Worm (Caenorhabditis elegans) whole organism, L4/young adult: ENCODE measurements around the gene sre-50.

Source experiments
- W03F9.2 ChIP-seq: fragments of 150-350 bp; optimal IDR thresholded peaks from 2 replicates; lab custom pipeline; 2014; ENCODE audit warnings: missing biosample characterization, missing genetic modification characterization
- dao-5 ChIP-seq: sonication (generic microtip); optimal IDR thresholded peaks from 2 replicates; lab custom pipeline; 2016; ENCODE audit warnings: missing genotype, missing genetic modification characterization, moderate library complexity, missing compliant biosample characterization
- him-1 ChIP-seq: sonication (generic microtip); optimal IDR thresholded peaks from 2 replicates; lab custom pipeline; 2016; ENCODE audit warnings: missing genotype, missing genetic modification reagents, missing genetic modification characterization, missing compliant biosample characterization

sre-50 gene

DNA sequence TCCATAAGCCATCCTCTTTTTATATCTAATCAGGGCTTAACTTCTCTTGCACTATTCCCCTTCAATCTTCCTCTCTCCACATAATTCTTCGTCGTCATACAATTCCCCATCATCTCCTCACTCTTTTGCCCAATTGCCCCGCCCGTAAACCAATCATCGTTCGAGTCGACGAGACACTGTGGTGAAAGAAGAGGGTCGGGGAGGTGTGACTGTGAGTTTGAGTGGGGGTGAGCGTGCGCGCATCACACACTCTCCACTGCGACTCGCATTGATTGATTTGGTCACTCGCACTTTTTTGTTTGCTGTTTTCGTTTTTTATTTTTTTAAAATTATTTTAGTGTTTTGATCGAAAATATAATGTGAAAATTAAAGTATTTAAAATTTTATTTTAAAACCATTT, 35.8 kb downstream of the sre-50 start:
- TF ChIP-seq W03F9.2 (tag; lab: Kevin White, UChicago) (peak; percentile 44), dao-5 (tag; lab: Kevin White, UChicago) (no peak), him-1 (tag; lab: Kevin White, UChicago) (no peak)

- no peak for TF ChIP-seq dao-5 (tag; lab: Kevin White, UChicago)
- no peak for TF ChIP-seq W03F9.2 (tag; lab: Kevin White, UChicago)
- no peak for TF ChIP-seq him-1 (tag; lab: Kevin White, UChicago)
Measured at ce11 chrII:12339644-12340043, 36.3 kb downstream of the sre-50 start, which contains the start of gene sop-2. Gene sop-2, plus strand, starts transcription at chrII:12339944.

DNA sequence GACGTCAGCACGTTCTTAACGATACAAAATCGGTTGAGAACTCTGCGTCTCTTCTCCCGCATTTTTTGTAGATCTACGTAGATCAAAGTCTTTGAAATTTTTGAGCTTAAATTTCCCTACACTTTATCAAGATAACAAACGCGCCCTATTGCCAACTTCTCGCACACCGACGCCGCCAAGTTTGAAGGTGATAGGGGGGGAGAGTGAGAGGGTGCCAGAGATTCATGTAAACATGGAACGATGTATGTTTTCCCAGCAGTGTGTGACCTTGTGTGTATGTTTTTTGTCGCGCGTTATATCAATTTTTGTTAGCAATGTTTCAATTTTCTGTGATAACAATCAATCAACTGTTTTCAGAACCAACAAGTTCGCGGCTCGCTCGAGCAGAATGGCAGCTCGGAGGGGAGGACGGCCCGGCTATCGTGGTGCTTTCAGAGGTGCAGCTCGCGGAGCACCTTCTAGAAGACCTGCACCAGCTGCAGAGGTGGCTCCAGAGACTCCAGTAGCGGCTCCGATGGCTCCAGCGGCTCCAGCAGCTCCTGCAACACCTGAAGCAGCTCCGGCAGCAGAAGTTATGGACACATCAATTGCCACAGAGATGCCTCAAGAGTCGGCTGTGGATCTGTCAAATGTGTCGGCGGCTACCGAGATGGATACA, 38.4 kb downstream of the sre-50 start:
- TF ChIP-seq W03F9.2 (tag; lab: Kevin White, UChicago) (no peak), him-1 (tag; lab: Kevin White, UChicago) (no peak), dao-5 (tag; lab: Kevin White, UChicago) (no peak)

- no peak for TF ChIP-seq him-1 (tag; lab: Kevin White, UChicago)
- TF ChIP-seq W03F9.2 (tag; lab: Kevin White, UChicago): no peak
- TF ChIP-seq dao-5 (tag; lab: Kevin White, UChicago): no peak
Measured at ce11 chrII:12342928-12343327, 39.6 kb downstream of the sre-50 start.

ce11 chrII:12343710-12344109, 40.4 kb downstream of the sre-50 start:
- TF ChIP-seq him-1 (tag; lab: Kevin White, UChicago) (no peak), W03F9.2 (tag; lab: Kevin White, UChicago) (no peak), dao-5 (tag; lab: Kevin White, UChicago) (no peak)

- TF ChIP-seq W03F9.2 (tag; lab: Kevin White, UChicago): no peak
- TF ChIP-seq dao-5 (tag; lab: Kevin White, UChicago): no peak
- no peak for TF ChIP-seq him-1 (tag; lab: Kevin White, UChicago)
Measured at ce11 chrII:12344787-12345186, 41.5 kb downstream of the sre-50 start, which contains the start of gene C44C11.6. Gene C44C11.6, plus strand, starts transcription at chrII:12344809.

DNA sequence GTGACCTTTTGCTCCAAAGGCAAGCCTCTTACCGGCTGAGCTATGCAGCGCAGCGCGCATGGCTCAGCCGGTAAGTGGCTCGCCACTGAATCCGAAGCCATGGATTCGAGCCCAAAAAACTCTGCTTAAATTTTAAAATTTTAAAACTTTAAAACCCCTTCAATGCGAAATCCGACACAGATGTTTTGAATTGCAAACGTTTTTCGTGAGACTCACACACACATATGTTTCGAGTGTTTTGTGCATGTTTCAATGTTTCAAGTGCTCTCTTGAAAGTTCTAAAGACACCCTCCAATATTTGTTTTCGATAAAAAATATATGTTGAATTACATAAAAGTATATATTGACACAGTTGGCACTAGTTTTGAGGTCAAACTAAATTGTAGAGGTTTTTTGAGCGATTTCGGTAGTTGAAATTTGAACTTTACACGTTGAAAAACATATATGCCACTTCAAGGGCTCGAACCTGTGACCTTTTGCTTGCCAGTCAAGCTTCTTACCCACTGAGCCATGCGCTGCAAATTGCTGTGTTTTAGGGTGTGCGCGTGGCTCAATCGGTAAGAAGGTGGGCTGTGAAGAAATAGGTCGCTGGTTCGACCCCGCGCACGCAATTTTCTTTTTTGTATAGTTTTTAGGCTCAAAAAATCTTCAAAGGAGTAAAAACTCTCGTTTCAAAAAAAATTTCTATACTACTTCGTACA, 43.1 kb downstream of the sre-50 start:
- no peak for TF ChIP-seq W03F9.2 (tag; lab: Kevin White, UChicago)
- no peak for TF ChIP-seq dao-5 (tag; lab: Kevin White, UChicago)
- TF ChIP-seq him-1 (tag; lab: Kevin White, UChicago): no peak

DNA sequence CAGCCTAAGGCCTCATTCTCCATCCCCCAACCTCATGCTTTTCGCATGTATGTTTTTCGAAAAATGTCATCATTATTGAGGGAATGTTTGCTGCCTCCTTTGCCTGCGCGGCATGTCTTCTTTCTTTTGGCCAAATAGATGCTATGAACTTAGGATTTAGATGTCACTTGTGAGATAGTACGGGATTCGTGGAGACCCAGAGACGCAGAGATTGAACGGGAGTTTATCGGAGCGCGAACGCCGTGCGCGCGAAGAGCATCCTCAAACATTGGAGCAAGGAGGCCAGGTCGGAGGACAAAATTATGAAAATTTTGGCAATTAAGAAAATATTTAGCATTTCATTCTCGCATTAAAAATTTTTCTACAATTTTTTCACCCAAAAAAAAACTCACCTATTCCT, 45.6 kb downstream of the sre-50 start:
- TF ChIP-seq W03F9.2 (tag; lab: Kevin White, UChicago) (no peak), dao-5 (tag; lab: Kevin White, UChicago) (no peak), him-1 (tag; lab: Kevin White, UChicago) (no peak)

DNA sequence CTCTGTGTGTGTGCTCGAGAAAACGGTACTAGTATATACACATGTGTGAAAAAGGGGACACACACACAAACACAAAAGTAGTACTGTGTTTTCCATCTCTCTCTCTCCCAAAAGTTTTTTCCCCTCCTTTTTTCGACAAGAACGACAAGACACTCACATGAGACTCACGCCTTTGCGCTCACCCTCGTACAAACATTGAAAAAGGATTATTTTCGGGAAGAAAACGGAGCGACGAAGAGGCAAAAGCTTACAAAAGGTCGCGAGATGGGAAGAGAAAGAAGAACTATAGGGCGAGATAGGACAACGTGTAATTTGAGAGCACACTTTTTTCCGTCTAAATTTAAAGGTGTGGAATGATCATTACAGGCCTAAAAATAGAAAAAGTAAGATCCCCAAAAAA, 46.5 kb downstream of the sre-50 start:
- TF ChIP-seq W03F9.2 (tag; lab: Kevin White, UChicago) (no peak), dao-5 (tag; lab: Kevin White, UChicago) (no peak), him-1 (tag; lab: Kevin White, UChicago) (no peak)

DNA sequence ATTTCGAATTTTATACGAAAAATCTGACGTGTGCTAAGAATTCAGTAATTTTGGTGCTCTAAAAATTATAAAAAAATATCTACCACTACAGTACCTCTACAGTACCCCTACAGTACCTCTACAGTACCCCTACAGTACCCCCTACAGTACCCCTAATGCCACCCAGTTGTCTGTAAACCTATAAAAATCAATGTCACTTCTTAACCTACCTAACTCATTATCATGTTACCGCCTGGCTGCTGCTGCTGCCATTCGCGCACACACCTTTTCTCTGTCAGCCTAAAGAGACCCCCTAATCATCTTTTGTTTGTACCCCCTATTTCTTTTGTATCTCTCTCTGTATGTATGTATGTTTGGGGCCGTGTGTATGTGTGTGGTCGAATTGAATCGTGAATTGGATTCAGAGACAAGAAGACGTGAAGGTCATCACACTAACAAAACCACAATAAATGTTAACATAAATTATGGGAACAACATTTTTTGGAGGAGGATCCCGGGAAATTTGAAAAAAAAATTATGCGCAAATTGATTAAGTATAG, 47.5 kb downstream of the sre-50 start:
- no peak for TF ChIP-seq dao-5 (tag; lab: Kevin White, UChicago)
- no peak for TF ChIP-seq him-1 (tag; lab: Kevin White, UChicago)
- no peak for TF ChIP-seq W03F9.2 (tag; lab: Kevin White, UChicago)

ce11 chrII:12352115-12352514, 48.8 kb downstream of the sre-50 start, which contains the start of gene ras-1:
Gene ras-1, minus strand, starts transcription at chrII:12352243.
- TF ChIP-seq him-1 (tag; lab: Kevin White, UChicago): no peak
- TF ChIP-seq dao-5 (tag; lab: Kevin White, UChicago): no peak
- no peak for TF ChIP-seq W03F9.2 (tag; lab: Kevin White, UChicago)

ce11 chrII:12353104-12353503, 49.8 kb downstream of the sre-50 start:
- TF ChIP-seq him-1 (tag; lab: Kevin White, UChicago): no peak
- TF ChIP-seq dao-5 (tag; lab: Kevin White, UChicago): no peak
- no peak for TF ChIP-seq W03F9.2 (tag; lab: Kevin White, UChicago)

- no peak for TF ChIP-seq him-1 (tag; lab: Kevin White, UChicago)
- TF ChIP-seq dao-5 (tag; lab: Kevin White, UChicago): no peak
Measured at ce11 chrII:12353816-12354215, 50.5 kb downstream of the sre-50 start.
